Worm (Caenorhabditis elegans) whole organism, L4 larva: ENCODE data around the gene D1044.6.
A peak's percentile ranks its signal among the peaks of the same experiment; 100 is the strongest.

Source experiments
- F10B5.3 ChIP-seq: sonication (generic microtip); optimal IDR thresholded peaks from 2 replicates; lab custom pipeline; 2016; ENCODE audit warnings: mild to moderate bottlenecking, missing genetic modification characterization, missing compliant biosample characterization
- F26F4.8 ChIP-seq: fragments of 200-800 bp; sonication (Bioruptor generic); conservative IDR thresholded peaks from 2 replicates; pipeline ENCODE4 v1.3.6; 2022; ENCODE audit warnings: missing genetic modification characterization, missing compliant biosample characterization
- F44E2.7 ChIP-seq: fragments of 200-800 bp; sonication (Bioruptor generic); IDR thresholded peaks from 2 replicates; pipeline ENCODE4 v2.1.2; 2022; ENCODE audit warnings: missing genetic modification characterization, missing compliant biosample characterization
- F49E8.2 ChIP-seq: sonication (generic microtip); optimal IDR thresholded peaks from 2 replicates; lab custom pipeline; 2016; ENCODE audit warnings: missing compliant biosample characterization, mild to moderate bottlenecking, missing genetic modification characterization, borderline replicate concordance
- R02D3.7 ChIP-seq: fragments of 150-350 bp; sonication (generic microtip); optimal IDR thresholded peaks from 3 replicates; lab custom pipeline; 2014; ENCODE audit warnings: missing biosample characterization, missing genetic modification characterization
- T20F7.1 ChIP-seq: fragments of 200-800 bp; sonication (Bioruptor generic); optimal IDR thresholded peaks from 2 replicates; lab custom pipeline; 2018; ENCODE audit warnings: mild to moderate bottlenecking, missing genetic modification characterization, missing compliant biosample characterization
- T26A8.4 ChIP-seq: fragments of 200-800 bp; sonication (Bioruptor generic); IDR thresholded peaks from 2 replicates; pipeline ENCODE4 v1.3.6; 2022; ENCODE audit warnings: missing genetic modification characterization, missing compliant biosample characterization
- Y48G9A.11 ChIP-seq: fragments of 200-800 bp; sonication (Bioruptor generic); IDR thresholded peaks from 2 replicates; pipeline ENCODE4 v1.3.6; 2022; ENCODE audit warnings: missing genetic modification reagents, missing genetic modification characterization, missing compliant biosample characterization
- Y75B8A.6 ChIP-seq: fragments of 200-800 bp; sonication (Bioruptor generic); IDR thresholded peaks from 2 replicates; pipeline ENCODE4 v1.3.6; 2022; ENCODE audit warnings: missing genetic modification reagents, missing genetic modification characterization, missing compliant biosample characterization
- ZK337.2 ChIP-seq: fragments of 200-800 bp; sonication (Bioruptor generic); IDR thresholded peaks from 2 replicates; pipeline ENCODE4 v1.3.6; 2022; ENCODE audit warnings: missing genetic modification reagents, missing genetic modification characterization, missing compliant biosample characterization
- ceh-20 ChIP-seq: fragments of 200-800 bp; sonication (Bioruptor generic); IDR thresholded peaks from 2 replicates; pipeline ENCODE4 v1.3.6; 2022; ENCODE audit warnings: missing genetic modification reagents, missing genetic modification characterization, missing compliant biosample characterization
- ceh-32 ChIP-seq: sonication (generic microtip); optimal IDR thresholded peaks from 2 replicates; lab custom pipeline; 2016; ENCODE audit warnings: mild to moderate bottlenecking, missing genetic modification characterization, missing compliant biosample characterization; ENCODE audit not compliant: poor library complexity
- ces-1 ChIP-seq: fragments of 150-350 bp; sonication (generic microtip); optimal IDR thresholded peaks from 4 replicates; lab custom pipeline; 2014; ENCODE audit warnings: missing biosample characterization, missing genetic modification reagents, missing genetic modification characterization
- cey-2 ChIP-seq: sonication (generic microtip); optimal IDR thresholded peaks from 3 replicates; lab custom pipeline; 2017; ENCODE audit warnings: missing genetic modification characterization, mild to moderate bottlenecking, missing compliant biosample characterization, antibody characterized with exemption, borderline replicate concordance; ENCODE audit not compliant: insufficient read depth
- ctbp-1 ChIP-seq: fragments of 200-800 bp; sonication (Bioruptor generic); IDR thresholded peaks from 2 replicates; pipeline ENCODE4 v1.3.6; 2022; ENCODE audit warnings: missing genetic modification reagents, missing genetic modification characterization, missing compliant biosample characterization
- daf-19 ChIP-seq: fragments of 200-800 bp; sonication (Bioruptor generic); conservative IDR thresholded peaks from 2 replicates; pipeline ENCODE4 v1.3.6; 2022; ENCODE audit warnings: missing genetic modification characterization, missing compliant biosample characterization
- dmd-6 ChIP-seq: fragments of 200-800 bp; sonication (Bioruptor generic); IDR thresholded peaks from 2 replicates; pipeline ENCODE4 v1.3.6; 2022; ENCODE audit warnings: missing genetic modification reagents, missing genetic modification characterization, missing compliant biosample characterization
- egl-27 ChIP-seq: sonication (generic microtip); optimal IDR thresholded peaks from 3 replicates; lab custom pipeline; 2017; ENCODE audit warnings: missing biosample characterization, missing genetic modification reagents, missing genetic modification characterization
- egl-43 ChIP-seq: fragments of 200-800 bp; sonication (Bioruptor generic); IDR thresholded peaks from 2 replicates; pipeline ENCODE4 v1.3.6; 2022; ENCODE audit warnings: missing genetic modification reagents, missing genetic modification characterization, missing compliant biosample characterization
- hlh-11 ChIP-seq: fragments of 200-800 bp; sonication (Bioruptor generic); optimal IDR thresholded peaks from 2 replicates; lab custom pipeline; 2018; ENCODE audit warnings: mild to moderate bottlenecking, missing genetic modification characterization, missing compliant biosample characterization
- jun-1 ChIP-seq: fragments of 150-350 bp; optimal IDR thresholded peaks from 2 replicates; lab custom pipeline; 2014; ENCODE audit warnings: missing biosample characterization, missing genetic modification reagents, missing genetic modification characterization
- lin-1 ChIP-seq: fragments of 200-800 bp; sonication (Bioruptor generic); IDR thresholded peaks from 2 replicates; pipeline ENCODE4 v1.3.6; 2022; ENCODE audit warnings: missing genetic modification reagents, missing genetic modification characterization, missing compliant biosample characterization
- lin-13 ChIP-seq: fragments of 150-350 bp; optimal IDR thresholded peaks from 2 replicates; lab custom pipeline; 2014; ENCODE audit warnings: missing biosample characterization, missing genetic modification reagents, missing genetic modification characterization
- lin-39 ChIP-seq: fragments of 150-350 bp; optimal IDR thresholded peaks from 2 replicates; lab custom pipeline; 2014; ENCODE audit warnings: missing biosample characterization, missing genetic modification reagents, missing genetic modification characterization
- lir-3 ChIP-seq: sonication (generic microtip); optimal IDR thresholded peaks from 2 replicates; lab custom pipeline; 2016; ENCODE audit warnings: mild to moderate bottlenecking, missing genetic modification characterization, missing compliant biosample characterization
- madf-5 ChIP-seq, 2 experiments: fragments of 200-800 bp; sonication (Bioruptor generic); IDR thresholded peaks; 2 replicates each; pipeline ENCODE4 v1.3.6; 2022; ENCODE audit warnings: missing compliant biosample characterization in 2 of 2, missing genetic modification characterization in 2 of 2
- mdl-1 ChIP-seq, 2 experiments: fragments of 150-350 bp in 1 of 2; sonication (generic microtip) in 1 of 2; optimal IDR thresholded peaks; 2 replicates each; lab custom pipeline; 2014 to 2017; ENCODE audit warnings: missing biosample characterization in 2 of 2, missing genetic modification characterization in 2 of 2
- mdt-29 ChIP-seq: fragments of 200-800 bp; sonication (Bioruptor generic); IDR thresholded peaks from 2 replicates; pipeline ENCODE4 v1.3.6; 2022; ENCODE audit warnings: missing genetic modification reagents, missing genetic modification characterization, missing compliant biosample characterization
- mep-1 ChIP-seq: fragments of 150-350 bp; sonication (generic microtip); optimal IDR thresholded peaks from 3 replicates; lab custom pipeline; 2014; ENCODE audit warnings: missing biosample characterization, missing genetic modification characterization
- nhr-10 ChIP-seq: fragments of 150-350 bp; optimal IDR thresholded peaks from 2 replicates; lab custom pipeline; 2014; ENCODE audit warnings: missing biosample characterization, missing genetic modification characterization
- nhr-11 ChIP-seq: fragments of 150-350 bp; optimal IDR thresholded peaks from 2 replicates; lab custom pipeline; 2014; ENCODE audit warnings: missing biosample characterization, missing genetic modification characterization
- nhr-41 ChIP-seq: fragments of 200-800 bp; sonication (Bioruptor generic); IDR thresholded peaks from 2 replicates; pipeline ENCODE4 v1.3.6; 2022; ENCODE audit warnings: missing genetic modification reagents, missing genetic modification characterization, missing compliant biosample characterization
- nhr-48 ChIP-seq: sonication (generic microtip); optimal IDR thresholded peaks from 2 replicates; lab custom pipeline; 2016; ENCODE audit warnings: mild to moderate bottlenecking, missing genetic modification characterization, missing compliant biosample characterization
- nhr-76 ChIP-seq: fragments of 150-350 bp; optimal IDR thresholded peaks from 2 replicates; lab custom pipeline; 2014; ENCODE audit warnings: missing biosample characterization, missing genetic modification characterization
- nhr-77 ChIP-seq: fragments of 150-350 bp; optimal IDR thresholded peaks from 2 replicates; lab custom pipeline; 2014; ENCODE audit warnings: missing biosample characterization, missing genetic modification characterization
- pha-4 ChIP-seq, 2 experiments: fragments of 150-350 bp in 1 of 2; fragments of 200-800 bp in 1 of 2; sonication (Bioruptor generic) in 1 of 2; IDR thresholded peaks in 1 of 2; optimal IDR thresholded peaks in 1 of 2; 2 replicates each; pipeline versions ENCODE4 v1.3.6 to Lab custom; 2014 to 2022; ENCODE audit warnings: missing genetic modification characterization in 2 of 2, missing genetic modification reagents in 2 of 2, missing biosample characterization in 1 of 2, missing compliant biosample characterization in 1 of 2
- php-3 ChIP-seq: fragments of 200-800 bp; sonication (Bioruptor generic); IDR thresholded peaks from 2 replicates; pipeline ENCODE4 v1.3.6; 2022; ENCODE audit warnings: missing genetic modification reagents, missing genetic modification characterization, missing compliant biosample characterization
- pqm-1 ChIP-seq: sonication (generic microtip); optimal IDR thresholded peaks from 2 replicates; lab custom pipeline; 2017; ENCODE audit warnings: missing biosample characterization, missing genetic modification characterization
- rbr-2 ChIP-seq: sonication (generic microtip); optimal IDR thresholded peaks from 2 replicates; lab custom pipeline; 2016; ENCODE audit warnings: missing genotype, missing genetic modification characterization, missing compliant biosample characterization
- saeg-2 ChIP-seq: fragments of 200-800 bp; sonication (Bioruptor generic); IDR thresholded peaks from 2 replicates; pipeline ENCODE4 v1.3.6; 2022; ENCODE audit warnings: missing genetic modification reagents, missing genetic modification characterization, missing compliant biosample characterization
- sdz-12 ChIP-seq: fragments of 200-800 bp; sonication (Bioruptor generic); optimal IDR thresholded peaks from 2 replicates; lab custom pipeline; 2018; ENCODE audit warnings: mild to moderate bottlenecking, missing genetic modification characterization, missing compliant biosample characterization
- skn-1 ChIP-seq: fragments of 150-350 bp; optimal IDR thresholded peaks from 2 replicates; lab custom pipeline; 2014; ENCODE audit warnings: missing biosample characterization, missing genetic modification characterization
- snpc-1.2 ChIP-seq: fragments of 200-800 bp; sonication (Bioruptor generic); IDR thresholded peaks from 2 replicates; pipeline ENCODE4 v1.3.6; 2022; ENCODE audit warnings: missing genetic modification reagents, missing genetic modification characterization, missing compliant biosample characterization
- snpc-4 ChIP-seq: fragments of 150-350 bp; optimal IDR thresholded peaks from 2 replicates; lab custom pipeline; 2014; ENCODE audit warnings: missing biosample characterization, missing genetic modification characterization
- tag-97 ChIP-seq: fragments of 200-800 bp; sonication (Bioruptor generic); IDR thresholded peaks from 2 replicates; pipeline ENCODE4 v1.3.6; 2022; ENCODE audit warnings: missing genetic modification characterization, missing compliant biosample characterization
- zag-1 ChIP-seq: fragments of 150-350 bp; optimal IDR thresholded peaks from 2 replicates; lab custom pipeline; 2014; ENCODE audit warnings: missing biosample characterization, missing genetic modification characterization
- zfp-2 ChIP-seq: sonication (generic microtip); optimal IDR thresholded peaks from 2 replicates; lab custom pipeline; 2016; ENCODE audit warnings: mild to moderate bottlenecking, missing genetic modification characterization, missing compliant biosample characterization
- zip-11 ChIP-seq: fragments of 200-800 bp; sonication (Bioruptor generic); IDR thresholded peaks from 2 replicates; pipeline ENCODE4 v1.3.6; 2022; ENCODE audit warnings: missing genetic modification characterization, missing compliant biosample characterization
- zip-2 ChIP-seq: fragments of 150-350 bp; optimal IDR thresholded peaks from 2 replicates; lab custom pipeline; 2014; ENCODE audit warnings: missing biosample characterization, missing genetic modification characterization
- ztf-11 ChIP-seq: fragments of 150-350 bp; optimal IDR thresholded peaks from 2 replicates; lab custom pipeline; 2014; ENCODE audit warnings: missing biosample characterization, missing genetic modification characterization
- ztf-7 ChIP-seq: fragments of 150-350 bp; optimal IDR thresholded peaks from 2 replicates; lab custom pipeline; 2014; ENCODE audit warnings: missing biosample characterization, missing genetic modification characterization

The D1044.6 gene

DNA sequence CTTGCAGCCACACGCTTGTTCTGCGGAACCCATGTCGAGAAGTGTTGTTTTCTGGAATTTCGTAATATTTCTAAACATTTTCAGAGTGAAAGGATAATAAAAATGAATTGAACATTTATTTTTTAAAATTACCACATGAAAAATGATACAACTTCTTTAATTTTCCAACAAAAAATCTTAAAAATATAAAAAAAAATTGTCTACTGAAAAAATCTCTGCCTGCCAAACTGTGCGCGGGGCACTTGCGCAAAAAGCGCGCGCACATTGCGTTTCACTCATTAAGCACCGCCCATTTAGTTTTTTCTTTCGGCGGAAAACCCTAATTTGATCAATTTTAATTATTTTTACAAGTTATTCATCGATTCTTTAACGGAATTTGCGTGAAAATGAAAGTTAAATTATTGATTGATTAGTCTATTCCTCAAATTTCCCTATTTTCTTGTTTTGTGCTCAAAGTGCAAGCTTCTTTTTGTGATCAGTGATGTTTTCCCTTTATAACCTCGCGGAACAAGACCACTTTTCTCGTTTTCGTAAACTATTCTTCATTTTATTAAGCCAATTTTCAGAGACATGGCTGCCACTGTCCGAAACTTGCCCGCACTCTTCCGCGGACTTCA lies 12.0 kb upstream of the D1044.6 start, which contains the start of the genes nmad-1 and hach-1 (continued):
- TF ChIP-seq lir-3 (tag; lab: Kevin White, UChicago) (no peak), sdz-12 (GFP tag; lab: Kevin White, UChicago) (no peak), madf-5 (GFP tag; IDR thresholded peaks at IDR 0.05; lab: Robert Waterston, UW) (no peak), F26F4.8 (no peak), nhr-77 (tag; lab: Kevin White, UChicago) (peak; percentile 14), zfp-2 (tag; lab: Kevin White, UChicago) (peak; percentile 13), saeg-2 (no peak), php-3 (GFP tag; lab: Robert Waterston, UW) (0 out of 2 replicates have a peak, but pooled peaks have one; percentile 46), ces-1 (GFP tag; lab: Kevin White, UChicago) (peak; percentile 82), ctbp-1 (GFP tag; lab: Robert Waterston, UW) (peak; percentile 58), F44E2.7 (GFP tag; lab: Robert Waterston, UW) (no peak), T20F7.1 (GFP tag; lab: Kevin White, UChicago) (peak; percentile 64), daf-19 (0 out of 2 replicates have a peak, but pooled peaks have one; percentile 48), nhr-11 (tag; lab: Kevin White, UChicago) (no peak), zip-2 (no peak), ceh-32 (tag; lab: Kevin White, UChicago) (no peak), mep-1 (peak; percentile 87), F10B5.3 (tag; lab: Kevin White, UChicago) (peak; percentile 14), ZK337.2 (GFP tag; lab: Robert Waterston, UW) (no peak), pha-4 (GFP tag; IDR thresholded peaks at IDR 0.05; lab: Robert Waterston, UW) (peak; percentile 87), pha-4 (tag; optimal IDR thresholded peaks at IDR 0.05; lab: Kevin White, UChicago) (no peak), hlh-11 (peak; percentile 67), dmd-6 (GFP tag; lab: Robert Waterston, UW) (no peak), lin-13 (peak; percentile 43), zip-11 (GFP tag; lab: Robert Waterston, UW) (no peak), snpc-4 (tag; lab: Kevin White, UChicago) (no peak), ceh-20 (GFP tag; lab: Robert Waterston, UW) (peak; percentile 59; the same call in 1 of the 2 replicates), nhr-41 (GFP tag; lab: Robert Waterston, UW) (no peak), egl-27 (tag; lab: Kevin White, UChicago) (no peak), R02D3.7 (tag; lab: Kevin White, UChicago) (no peak), egl-43 (0 out of 2 replicates have a peak, but pooled peaks have one; percentile 57), snpc-1.2 (GFP tag; lab: Robert Waterston, UW) (no peak), Y48G9A.11 (GFP tag; lab: Robert Waterston, UW) (no peak), F49E8.2 (tag; lab: Kevin White, UChicago) (no peak), nhr-76 (no peak), nhr-48 (tag; lab: Kevin White, UChicago) (peak; percentile 69), lin-39 (tag; lab: Kevin White, UChicago) (no peak), T26A8.4 (GFP tag; lab: Robert Waterston, UW) (peak; percentile 65; the same call in 1 of the 2 replicates), mdt-29 (no peak), jun-1 (no peak), ztf-11 (no peak), mdl-1 (tag; optimal IDR thresholded peaks at IDR 0.05; lab: Kevin White, UChicago) (no peak), pqm-1 (tag; lab: Kevin White, UChicago) (no peak), nhr-10 (tag; lab: Kevin White, UChicago) (peak; percentile 42), skn-1 (tag; lab: Kevin White, UChicago) (no peak), lin-1 (GFP tag; lab: Robert Waterston, UW) (peak; percentile 64; the same call in 1 of the 2 replicates), Y75B8A.6 (GFP tag; lab: Robert Waterston, UW) (no peak), zag-1 (tag; lab: Kevin White, UChicago) (no peak), ztf-7 (tag; lab: Kevin White, UChicago) (no peak), tag-97 (GFP tag; lab: Robert Waterston, UW) (no peak), cey-2 (tag; lab: Kevin White, UChicago) (no peak), rbr-2 (tag; lab: Kevin White, UChicago) (peak; percentile 75)
